Worm (Caenorhabditis elegans): ENCODE data around the gene nhr-251.

DNA sequence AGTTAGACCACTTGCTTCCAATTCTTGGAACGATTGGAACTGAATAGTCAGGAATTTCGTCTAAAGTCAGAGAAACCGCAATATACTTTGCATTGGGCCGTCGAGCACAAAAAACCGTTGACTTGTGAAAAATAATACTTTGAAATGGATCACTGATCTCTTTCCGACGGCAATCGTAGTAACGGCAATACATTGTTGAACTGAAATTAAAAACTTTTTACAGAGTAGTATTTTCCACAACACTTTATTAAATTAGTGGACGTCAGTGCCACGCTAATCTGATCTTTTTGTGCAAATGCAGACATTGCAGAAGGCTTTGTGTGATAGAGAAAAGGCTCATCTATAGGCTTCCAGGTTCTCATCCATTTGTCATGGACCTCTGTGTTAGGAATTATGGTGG lies 47.9 kb upstream of the nhr-251 start:
- TF ChIP-seq sea-2 (GFP tag; optimal IDR thresholded peaks at IDR 0.05) (no peak), nhr-77 (tag; optimal IDR thresholded peaks at IDR 0.05) (no peak), nhr-11 (tag; optimal IDR thresholded peaks at IDR 0.05) (no peak), unc-39 (tag; optimal IDR thresholded peaks at IDR 0.05) (no peak), nhr-28 (tag; optimal IDR thresholded peaks at IDR 0.05) (no peak), elt-2 (tag; optimal IDR thresholded peaks at IDR 0.05) (no peak), unc-62 (GFP tag; optimal IDR thresholded peaks at IDR 0.05) (no peak), pqm-1 (tag; optimal IDR thresholded peaks at IDR 0.05) (no peak), nhr-12 (tag; optimal IDR thresholded peaks at IDR 0.05) (no peak), daf-12 (tag; optimal IDR thresholded peaks at IDR 0.05) (no peak), elt-3 (tag; optimal IDR thresholded peaks at IDR 0.05) (no peak), R02D3.7 (tag; optimal IDR thresholded peaks at IDR 0.05) (no peak)

Measured in whole organism, L3 larva.